Worm (Caenorhabditis elegans) whole organism, young adult: ENCODE measurements around the gene T07D3.4.
A peak's percentile ranks its signal among the peaks of the same experiment; 100 is the strongest.

ENCODE experiments used
- B0035.1 ChIP-seq: sonication (generic microtip); optimal IDR thresholded peaks from 2 replicates; lab custom pipeline; 2016; ENCODE audit warnings: missing genetic modification characterization, mild to moderate bottlenecking, missing compliant biosample characterization, missing genotype, missing genetic modification reagents
- C17E4.6 ChIP-seq: fragments of 200-800 bp; sonication (Bioruptor generic); IDR thresholded peaks from 2 replicates; pipeline ENCODE4 v1.3.6; 2022; ENCODE audit warnings: missing genetic modification reagents, missing genetic modification characterization, missing compliant biosample characterization
- D2030.7 ChIP-seq: fragments of 200-800 bp; sonication (Bioruptor generic); IDR thresholded peaks from 2 replicates; pipeline ENCODE4 v1.3.6; 2022; ENCODE audit warnings: missing genetic modification reagents, missing genetic modification characterization, missing compliant biosample characterization
- F10E7.11 ChIP-seq: sonication (generic microtip); optimal IDR thresholded peaks from 2 replicates; lab custom pipeline; 2017; ENCODE audit warnings: mild to moderate bottlenecking, missing genetic modification characterization, moderate library complexity, missing compliant biosample characterization
- F22D6.2 ChIP-seq: sonication (generic microtip); optimal IDR thresholded peaks from 2 replicates; lab custom pipeline; 2016; ENCODE audit warnings: mild to moderate bottlenecking, missing genetic modification characterization, missing compliant biosample characterization
- F52B5.7 ChIP-seq: sonication (generic microtip); optimal IDR thresholded peaks from 2 replicates; lab custom pipeline; 2016; ENCODE audit warnings: mild to moderate bottlenecking, missing genetic modification characterization, missing compliant biosample characterization
- Y53F4B.3 ChIP-seq: fragments of 200-800 bp; sonication (Bioruptor generic); IDR thresholded peaks from 2 replicates; pipeline ENCODE4 v1.3.6; 2022; ENCODE audit warnings: missing genetic modification reagents, missing genetic modification characterization, missing compliant biosample characterization
- ama-1 ChIP-seq, 3 experiments: fragments of 150-350 bp in 1 of 3; sonication (generic microtip) in 2 of 3; optimal IDR thresholded peaks; 2 replicates each; lab custom pipeline; 2014 to 2018; ENCODE audit warnings: missing biosample characterization in 2 of 3, missing genetic modification characterization in 2 of 3, missing genetic modification reagents in 2 of 3
- aptf-2 ChIP-seq: fragments of 200-800 bp; sonication (Bioruptor generic); conservative IDR thresholded peaks from 2 replicates; pipeline ENCODE4 v1.3.6; 2022; ENCODE audit warnings: missing genetic modification reagents, missing genetic modification characterization, missing compliant biosample characterization
- attf-3 ChIP-seq: fragments of 200-800 bp; sonication (Bioruptor generic); conservative IDR thresholded peaks from 2 replicates; pipeline ENCODE4 v1.3.6; 2022; ENCODE audit warnings: missing genetic modification reagents, missing genetic modification characterization, missing compliant biosample characterization
- attf-5 ChIP-seq: fragments of 200-800 bp; sonication (Bioruptor generic); optimal IDR thresholded peaks from 2 replicates; lab custom pipeline; 2018; ENCODE audit warnings: mild to moderate bottlenecking, missing genetic modification characterization, missing compliant biosample characterization
- attf-6 ChIP-seq: fragments of 200-800 bp; sonication (Bioruptor generic); IDR thresholded peaks from 2 replicates; pipeline ENCODE4 v1.3.6; 2022; ENCODE audit warnings: missing genetic modification reagents, missing genetic modification characterization, missing compliant biosample characterization
- ccch-3 ChIP-seq: fragments of 200-800 bp; sonication (Bioruptor generic); optimal IDR thresholded peaks from 2 replicates; lab custom pipeline; 2018; ENCODE audit warnings: mild to moderate bottlenecking, missing genetic modification characterization, missing compliant biosample characterization
- cebp-2 ChIP-seq: fragments of 200-800 bp; sonication (Bioruptor generic); IDR thresholded peaks from 2 replicates; pipeline ENCODE4 v1.3.6; 2022; ENCODE audit warnings: missing genetic modification characterization, missing compliant biosample characterization
- ceh-40 ChIP-seq: fragments of 200-800 bp; sonication (Bioruptor generic); IDR thresholded peaks from 2 replicates; pipeline ENCODE4 v1.3.6; 2022; ENCODE audit warnings: missing genetic modification characterization, missing compliant biosample characterization
- dpff-1 ChIP-seq: sonication (generic microtip); optimal IDR thresholded peaks from 2 replicates; lab custom pipeline; 2017; ENCODE audit warnings: mild to moderate bottlenecking, missing genetic modification characterization, missing compliant biosample characterization
- efl-1 ChIP-seq: fragments of 150-350 bp; optimal IDR thresholded peaks from 2 replicates; lab custom pipeline; 2014; ENCODE audit warnings: missing biosample characterization, missing genetic modification reagents, missing genetic modification characterization
- hlh-12 ChIP-seq: sonication (generic microtip); optimal IDR thresholded peaks from 2 replicates; lab custom pipeline; 2016; ENCODE audit warnings: missing genetic modification characterization, missing compliant biosample characterization
- hlh-26 ChIP-seq: fragments of 200-800 bp; sonication (Bioruptor generic); conservative IDR thresholded peaks from 2 replicates; pipeline ENCODE4 v1.3.6; 2022; ENCODE audit warnings: missing genetic modification reagents, missing genetic modification characterization, missing compliant biosample characterization
- lag-1 ChIP-seq: fragments of 200-800 bp; sonication (Bioruptor generic); IDR thresholded peaks from 2 replicates; pipeline ENCODE4 v1.3.6; 2022; ENCODE audit warnings: missing genetic modification reagents, missing genetic modification characterization, missing compliant biosample characterization
- let-607 ChIP-seq, 2 experiments: fragments of 200-800 bp in 1 of 2; sonication (Bioruptor generic) in 1 of 2; sonication (generic microtip) in 1 of 2; optimal IDR thresholded peaks; 2 replicates each; lab custom pipeline; 2016 to 2018; ENCODE audit warnings: mild to moderate bottlenecking in 2 of 2, missing compliant biosample characterization in 2 of 2, missing genetic modification characterization in 2 of 2, moderate library complexity in 2 of 2, missing genotype in 1 of 2
- lin-26 ChIP-seq: fragments of 200-800 bp; sonication (Bioruptor generic); IDR thresholded peaks from 2 replicates; pipeline ENCODE4 v1.3.6; 2022; ENCODE audit warnings: missing genetic modification reagents, missing genetic modification characterization, missing compliant biosample characterization
- lin-40 ChIP-seq: sonication (generic microtip); optimal IDR thresholded peaks from 2 replicates; lab custom pipeline; 2016; ENCODE audit warnings: missing genetic modification characterization, mild to moderate bottlenecking, missing compliant biosample characterization, missing genotype, missing genetic modification reagents
- lsl-1 ChIP-seq: fragments of 200-800 bp; sonication (Bioruptor generic); optimal IDR thresholded peaks from 2 replicates; lab custom pipeline; 2018; ENCODE audit warnings: mild to moderate bottlenecking, missing genetic modification characterization, moderate library complexity, missing compliant biosample characterization
- lsy-27 ChIP-seq: sonication (generic microtip); optimal IDR thresholded peaks from 2 replicates; lab custom pipeline; 2017; ENCODE audit warnings: missing genetic modification characterization, mild to moderate bottlenecking, missing compliant biosample characterization, antibody characterized with exemption, missing genotype, borderline replicate concordance; ENCODE audit not compliant: insufficient read depth
- madf-6 ChIP-seq: fragments of 200-800 bp; sonication (Bioruptor generic); IDR thresholded peaks from 2 replicates; pipeline ENCODE4 v1.3.6; 2022; ENCODE audit warnings: missing genetic modification reagents, missing genetic modification characterization, missing compliant biosample characterization
- madf-8 ChIP-seq: fragments of 200-800 bp; sonication (Bioruptor generic); conservative IDR thresholded peaks from 2 replicates; pipeline ENCODE4 v1.3.6; 2022; ENCODE audit warnings: missing genetic modification reagents, missing genetic modification characterization, missing compliant biosample characterization
- mel-28 ChIP-seq: sonication (generic microtip); optimal IDR thresholded peaks from 2 replicates; lab custom pipeline; 2016; ENCODE audit warnings: borderline replicate concordance, mild to moderate bottlenecking, missing genetic modification characterization, missing compliant biosample characterization
- mes-4 ChIP-seq: sonication (generic microtip); optimal IDR thresholded peaks from 2 replicates; lab custom pipeline; 2016; ENCODE audit warnings: missing genotype, missing genetic modification characterization, missing compliant biosample characterization
- nfya-2 ChIP-seq: fragments of 200-800 bp; sonication (Bioruptor generic); IDR thresholded peaks from 2 replicates; pipeline ENCODE4 v1.3.6; 2022; ENCODE audit warnings: missing genetic modification reagents, missing genetic modification characterization, missing compliant biosample characterization
- nhr-120 ChIP-seq: fragments of 200-800 bp; sonication (Bioruptor generic); IDR thresholded peaks from 2 replicates; pipeline ENCODE4 v1.3.6; 2022; ENCODE audit warnings: missing genetic modification characterization, missing compliant biosample characterization
- nhr-179 ChIP-seq: sonication (generic microtip); optimal IDR thresholded peaks from 2 replicates; lab custom pipeline; 2016; ENCODE audit warnings: mild to moderate bottlenecking, missing genetic modification characterization, missing compliant biosample characterization
- nhr-90 ChIP-seq: sonication (generic microtip); optimal IDR thresholded peaks from 2 replicates; lab custom pipeline; 2016; ENCODE audit warnings: missing genotype, mild to moderate bottlenecking, missing genetic modification characterization, missing compliant biosample characterization
- rec-8 ChIP-seq, 2 experiments: sonication (generic microtip); optimal IDR thresholded peaks; 2 replicates each; lab custom pipeline; 2016; ENCODE audit warnings: mild to moderate bottlenecking in 2 of 2, missing genetic modification characterization in 2 of 2, missing genetic modification reagents in 2 of 2, missing genotype in 2 of 2, missing biosample characterization in 1 of 2, missing compliant biosample characterization in 1 of 2, moderate library complexity in 1 of 2
- sea-2 ChIP-seq: fragments of 200-800 bp; sonication (Bioruptor generic); IDR thresholded peaks from 2 replicates; pipeline ENCODE4 v1.3.6; 2022; ENCODE audit warnings: missing genetic modification characterization, missing compliant biosample characterization
- snpc-1.1 ChIP-seq: sonication (generic microtip); optimal IDR thresholded peaks from 2 replicates; lab custom pipeline; 2017; ENCODE audit warnings: missing genetic modification characterization, mild to moderate bottlenecking, missing compliant biosample characterization, antibody characterized with exemption, moderate library complexity, missing genotype, missing genetic modification reagents; ENCODE audit not compliant: insufficient read depth
- snpc-1.3 ChIP-seq: sonication (generic microtip); optimal IDR thresholded peaks from 2 replicates; lab custom pipeline; 2017; ENCODE audit warnings: missing genetic modification characterization, mild to moderate bottlenecking, missing compliant biosample characterization, antibody characterized with exemption, moderate library complexity, missing genotype, missing genetic modification reagents; ENCODE audit not compliant: insufficient read depth
- somi-1 ChIP-seq: fragments of 200-800 bp; sonication (Bioruptor generic); optimal IDR thresholded peaks from 2 replicates; lab custom pipeline; 2018; ENCODE audit warnings: mild to moderate bottlenecking, missing genetic modification characterization, missing compliant biosample characterization
- tlf-1 ChIP-seq: fragments of 200-800 bp; sonication (Bioruptor generic); optimal IDR thresholded peaks from 2 replicates; lab custom pipeline; 2018; ENCODE audit warnings: mild to moderate bottlenecking, missing genetic modification characterization, missing compliant biosample characterization
- unc-130 ChIP-seq: sonication (generic microtip); optimal IDR thresholded peaks from 2 replicates; lab custom pipeline; 2016; ENCODE audit warnings: missing genetic modification reagents, missing genetic modification characterization, missing compliant biosample characterization
- unc-62 ChIP-seq: fragments of 150-350 bp; optimal IDR thresholded peaks from 2 replicates; lab custom pipeline; 2014; ENCODE audit warnings: missing biosample characterization, missing genetic modification reagents, missing genetic modification characterization
- xnd-1 ChIP-seq: sonication (generic microtip); optimal IDR thresholded peaks from 2 replicates; lab custom pipeline; 2016; ENCODE audit warnings: missing genotype, missing genetic modification reagents, missing genetic modification characterization, missing compliant biosample characterization
- zim-3 ChIP-seq: sonication (generic microtip); optimal IDR thresholded peaks from 2 replicates; lab custom pipeline; 2017; ENCODE audit warnings: mild to moderate bottlenecking, missing genetic modification characterization, moderate library complexity, missing compliant biosample characterization
- ztf-18 ChIP-seq: sonication (generic microtip); optimal IDR thresholded peaks from 2 replicates; lab custom pipeline; 2016; ENCODE audit warnings: missing genotype, mild to moderate bottlenecking, missing genetic modification characterization, missing compliant biosample characterization
- ztf-22 ChIP-seq: fragments of 200-800 bp; sonication (Bioruptor generic); optimal IDR thresholded peaks from 2 replicates; lab custom pipeline; 2018; ENCODE audit warnings: mild to moderate bottlenecking, missing genetic modification characterization, moderate library complexity, missing compliant biosample characterization
- ztf-3 ChIP-seq: fragments of 200-800 bp; sonication (Bioruptor generic); optimal IDR thresholded peaks from 2 replicates; lab custom pipeline; 2018; ENCODE audit warnings: mild to moderate bottlenecking, missing genetic modification characterization, missing compliant biosample characterization
- ztf-6 ChIP-seq: fragments of 200-800 bp; sonication (Bioruptor generic); IDR thresholded peaks from 2 replicates; pipeline ENCODE4 v1.3.6; 2022; ENCODE audit warnings: missing genetic modification reagents, missing genetic modification characterization, missing compliant biosample characterization

T07D3.4 gene

ce11 chrII:872993-873787 lies 14.9 kb upstream of the T07D3.4 start, which contains the start of gene alg-2 (continued):
- TF ChIP-seq nhr-179 (tag; lab: Kevin White, UChicago) = no peak
- peak; percentile 77 for TF ChIP-seq efl-1 (GFP tag; lab: Kevin White, UChicago)
- TF ChIP-seq Y53F4B.3 (GFP tag; lab: Robert Waterston, UW) = no peak
- TF ChIP-seq ztf-18 = peak; percentile 91
- no peak for TF ChIP-seq mel-28 (tag; lab: Kevin White, UChicago)
- no peak for TF ChIP-seq ccch-3 (GFP tag; lab: Kevin White, UChicago)
- no peak for TF ChIP-seq lag-1 (GFP tag; lab: Robert Waterston, UW)
- peak; percentile 74 for TF ChIP-seq madf-8
- TF ChIP-seq xnd-1 (tag; lab: Kevin White, UChicago) = peak; percentile 67
- TF ChIP-seq nhr-90 = no peak
- TF ChIP-seq hlh-26 (GFP tag; lab: Robert Waterston, UW) = no peak
- no peak for TF ChIP-seq tlf-1 (GFP tag; lab: Kevin White, UChicago)
- TF ChIP-seq F52B5.7 (tag; lab: Kevin White, UChicago) = no peak
- no peak for TF ChIP-seq nfya-2 (GFP tag; lab: Robert Waterston, UW)
- no peak for TF ChIP-seq snpc-1.1 (tag; lab: Kevin White, UChicago)
- TF ChIP-seq cebp-2 = no peak
- no peak for TF ChIP-seq F22D6.2 (tag; lab: Kevin White, UChicago)
- no peak for TF ChIP-seq lin-26
- TF ChIP-seq somi-1 (GFP tag; lab: Kevin White, UChicago) = no peak
- TF ChIP-seq ztf-6 = no peak
- no peak for TF ChIP-seq snpc-1.3 (tag; lab: Kevin White, UChicago)
- TF ChIP-seq hlh-12 (tag; lab: Kevin White, UChicago) = no peak
- no peak for TF ChIP-seq F10E7.11 (tag; lab: Kevin White, UChicago)
- peak; percentile 11 for TF ChIP-seq lsl-1 (GFP tag; lab: Kevin White, UChicago)
- no peak for TF ChIP-seq unc-62 (GFP tag; lab: Kevin White, UChicago)
- no peak for TF ChIP-seq ceh-40
- TF ChIP-seq let-607 (tag; optimal IDR thresholded peaks at IDR 0.05; lab: Kevin White, UChicago) = no peak
- no peak for TF ChIP-seq zim-3 (tag; lab: Kevin White, UChicago)
- TF ChIP-seq lsy-27 = no peak
- TF ChIP-seq B0035.1 (tag; lab: Kevin White, UChicago) = no peak
- no peak for TF ChIP-seq attf-3 (GFP tag; lab: Robert Waterston, UW)
- peak; percentile 86 for TF ChIP-seq aptf-2 (GFP tag; lab: Robert Waterston, UW)
- no peak for TF ChIP-seq rec-8 (tag; optimal IDR thresholded peaks at IDR 0.05; lab: Kevin White, UChicago)
- no peak for TF ChIP-seq mes-4
- TF ChIP-seq sea-2 (GFP tag; lab: Robert Waterston, UW) = no peak
- no peak for TF ChIP-seq ztf-22 (GFP tag; lab: Kevin White, UChicago)
- no peak for TF ChIP-seq attf-6
- TF ChIP-seq madf-6 (GFP tag; lab: Robert Waterston, UW) = peak; percentile 91
- TF ChIP-seq ama-1 (optimal IDR thresholded peaks at IDR 0.05; lab: Kevin White, UChicago) = no peak
- no peak for TF ChIP-seq ama-1 (GFP tag; optimal IDR thresholded peaks at IDR 0.05; lab: Kevin White, UChicago)
- no peak for TF ChIP-seq C17E4.6 (GFP tag; lab: Robert Waterston, UW)
- no peak for TF ChIP-seq ztf-3 (GFP tag; lab: Kevin White, UChicago)
- TF ChIP-seq unc-130 (GFP tag; lab: Kevin White, UChicago) = no peak
- no peak for TF ChIP-seq dpff-1
- TF ChIP-seq nhr-120 = no peak
- no peak for TF ChIP-seq lin-40 (tag; lab: Kevin White, UChicago)
- TF ChIP-seq attf-5 (GFP tag; lab: Kevin White, UChicago) = peak; percentile 45
- TF ChIP-seq D2030.7 (GFP tag; lab: Robert Waterston, UW) = peak; percentile 61
